Worm (Caenorhabditis elegans): ENCODE measurements around the gene K10F12.7.

Gene K10F12.7

ce11 chrIII:354545-355460 is 27.6 kb downstream of the K10F12.7 start, which contains the start of gene gei-4 (continued):
- peak; percentile 18 for TF ChIP-seq mep-1 (tag; optimal IDR thresholded peaks at IDR 0.05)
- TF ChIP-seq cnd-1 (tag; optimal IDR thresholded peaks at IDR 0.05), result peak; percentile 43
- TF ChIP-seq tbx-8 (GFP tag; optimal IDR thresholded peaks at IDR 0.05), result no peak
- peak; percentile 37 for TF ChIP-seq mab-5 (tag; optimal IDR thresholded peaks at IDR 0.05)
- TF ChIP-seq lsy-2 (tag; optimal IDR thresholded peaks at IDR 0.05), result peak; percentile 46
- peak; percentile 86 for TF ChIP-seq unc-39 (tag; optimal IDR thresholded peaks at IDR 0.05)
- TF ChIP-seq ceh-39 (tag; optimal IDR thresholded peaks at IDR 0.05), result peak; percentile 58
- TF ChIP-seq drap-1 (GFP tag; optimal IDR thresholded peaks at IDR 0.05), result peak; percentile 70
- peak; percentile 79 for TF ChIP-seq unc-120 (tag; optimal IDR thresholded peaks at IDR 0.05; ENCODE audit: poor library complexity, severe bottlenecking)
- peak; percentile 81 for TF ChIP-seq ces-1 (GFP tag; optimal IDR thresholded peaks at IDR 0.05)
- TF ChIP-seq flh-1 (GFP tag; optimal IDR thresholded peaks at IDR 0.05), result no peak

- peak; percentile 3 for TF ChIP-seq zip-8 (tag; optimal IDR thresholded peaks at IDR 0.05)
- TF ChIP-seq ces-1 (GFP tag; optimal IDR thresholded peaks at IDR 0.05), result no peak
Measured at ce11 chrIII:352992-353391, 29.4 kb downstream of the K10F12.7 start.

ce11 chrIII:351860-352456 is 30.4 kb downstream of the K10F12.7 start:
- TF ChIP-seq ham-2 (GFP tag; optimal IDR thresholded peaks at IDR 0.05), result peak; percentile 7
- peak; percentile 27 for TF ChIP-seq blmp-1 (tag; optimal IDR thresholded peaks at IDR 0.05)
- TF ChIP-seq snpc-4 (tag; optimal IDR thresholded peaks at IDR 0.05), result no peak
- no peak for TF ChIP-seq zip-8 (tag; optimal IDR thresholded peaks at IDR 0.05)
- peak; percentile 23 for TF ChIP-seq sptf-1 (tag; optimal IDR thresholded peaks at IDR 0.05)
- TF ChIP-seq nhr-76 (tag; optimal IDR thresholded peaks at IDR 0.05), result no peak

ce11 chrIII:349511-350165 is 32.7 kb downstream of the K10F12.7 start:
- TF ChIP-seq mep-1 (tag; optimal IDR thresholded peaks at IDR 0.05) (peak; percentile 40), ceh-39 (tag; optimal IDR thresholded peaks at IDR 0.05) (peak; percentile 88), ztf-11 (tag; optimal IDR thresholded peaks at IDR 0.05) (no peak), drap-1 (GFP tag; optimal IDR thresholded peaks at IDR 0.05) (peak; percentile 24), unc-39 (tag; optimal IDR thresholded peaks at IDR 0.05) (no peak), lsy-2 (tag; optimal IDR thresholded peaks at IDR 0.05) (peak; percentile 24), zip-8 (tag; optimal IDR thresholded peaks at IDR 0.05) (no peak), nhr-76 (tag; optimal IDR thresholded peaks at IDR 0.05) (peak; percentile 48), lin-32 (GFP tag; optimal IDR thresholded peaks at IDR 0.05) (no peak), nhr-2 (tag; optimal IDR thresholded peaks at IDR 0.05) (peak; percentile 30), ceh-83 (GFP tag; optimal IDR thresholded peaks at IDR 0.05) (no peak), ceh-43 (GFP tag; optimal IDR thresholded peaks at IDR 0.05) (peak; percentile 33), ham-2 (GFP tag; optimal IDR thresholded peaks at IDR 0.05) (peak; percentile 39), elt-1 (tag; optimal IDR thresholded peaks at IDR 0.05; ENCODE audit: borderline replicate concordance, insufficient read depth) (no peak), ces-1 (GFP tag; optimal IDR thresholded peaks at IDR 0.05) (peak; percentile 18), M03D4.4 (tag; optimal IDR thresholded peaks at IDR 0.05) (peak; percentile 36), pha-4 (tag; optimal IDR thresholded peaks at IDR 0.05) (peak; percentile 61), hlh-1 (tag; optimal IDR thresholded peaks at IDR 0.05) (peak; percentile 13), sem-2 (GFP tag; optimal IDR thresholded peaks at IDR 0.05) (peak; percentile 12), sptf-1 (tag; optimal IDR thresholded peaks at IDR 0.05) (peak; percentile 70), blmp-1 (tag; optimal IDR thresholded peaks at IDR 0.05) (no peak), bed-3 (GFP tag; optimal IDR thresholded peaks at IDR 0.05) (no peak), unc-120 (tag; optimal IDR thresholded peaks at IDR 0.05; ENCODE audit: poor library complexity, severe bottlenecking) (peak; percentile 74), nhr-237 (tag; optimal IDR thresholded peaks at IDR 0.05) (peak; percentile 51), mab-5 (tag; optimal IDR thresholded peaks at IDR 0.05) (no peak), cnd-1 (tag; optimal IDR thresholded peaks at IDR 0.05) (peak; percentile 68), snpc-4 (tag; optimal IDR thresholded peaks at IDR 0.05) (no peak), mls-2 (tag; optimal IDR thresholded peaks at IDR 0.05) (peak; percentile 66), nhr-28 (tag; optimal IDR thresholded peaks at IDR 0.05) (no peak), nhr-12 (tag; optimal IDR thresholded peaks at IDR 0.05) (peak; percentile 33), tbx-8 (GFP tag; optimal IDR thresholded peaks at IDR 0.05) (peak; percentile 12), flh-1 (GFP tag; optimal IDR thresholded peaks at IDR 0.05) (no peak), lin-13 (tag; optimal IDR thresholded peaks at IDR 0.05) (peak; percentile 55), unc-62 (GFP tag; optimal IDR thresholded peaks at IDR 0.05) (peak; percentile 31), elt-3 (tag; optimal IDR thresholded peaks at IDR 0.05) (no peak)
